Worm (Caenorhabditis elegans): ENCODE measurements around the gene F59B1.2.

DNA sequence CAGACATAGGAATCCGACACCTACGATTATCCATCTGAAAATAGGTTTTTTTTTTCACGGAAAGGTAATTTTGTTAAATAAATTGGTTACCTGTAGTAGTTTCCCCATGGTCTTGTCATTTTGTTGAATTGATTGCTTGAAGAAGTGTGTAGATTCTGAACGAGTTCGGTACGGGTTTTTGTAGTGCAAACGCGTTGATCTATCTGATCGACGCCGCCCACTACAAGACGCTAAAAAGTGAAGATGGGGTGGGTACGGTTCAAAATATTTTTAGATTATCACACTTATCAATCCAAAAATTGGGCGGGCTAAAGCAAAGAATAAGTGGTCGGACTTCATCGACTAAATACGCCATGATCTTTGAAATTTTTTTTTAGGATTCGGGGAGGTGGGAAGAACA is 18.7 kb upstream of the F59B1.2 start, which contains the start of gene T22F3.11:
- TF ChIP-seq fkh-10 (GFP tag; optimal IDR thresholded peaks at IDR 0.05): no peak
- TF ChIP-seq pha-4 (tag; optimal IDR thresholded peaks at IDR 0.05): no peak
- no peak for TF ChIP-seq dve-1 (tag; optimal IDR thresholded peaks at IDR 0.05)
- TF ChIP-seq ttx-3 (tag; optimal IDR thresholded peaks at IDR 0.05): no peak
- no peak for TF ChIP-seq sox-2 (GFP tag; IDR thresholded peaks at IDR 0.05)

Measured in whole organism, late embryonic.